Fruit fly (Drosophila melanogaster) whole organism, pupa: ENCODE data around the gene CG44140.
"Not testable (repeated sequence)": the region's sequence is repeated elsewhere in the genome, so short reads cannot be mapped to it uniquely, and the experiment has no call there.

Experiments used
- CG12605 ChIP-seq: fragments of 200-800 bp; sonication (Bioruptor generic); IDR thresholded peaks from 2 replicates; pipeline ENCODE4 v1.3.6; 2022; ENCODE audit warnings: missing biosample characterization, missing genetic modification characterization
- CG4496 ChIP-seq: fragments of 200-800 bp; sonication (Bioruptor generic); IDR thresholded peaks from 3 replicates; pipeline ENCODE4 v1.3.6; 2022; ENCODE audit warnings: missing biosample characterization, missing genetic modification characterization
- EcR ChIP-seq: fragments of 200-800 bp; sonication (Bioruptor generic); optimal IDR thresholded peaks from 3 replicates; lab custom pipeline; 2019; ENCODE audit warnings: missing biosample characterization, missing genetic modification characterization, mild to moderate bottlenecking, moderate library complexity, missing genetic modification reagents

Gene CG44140

DNA sequence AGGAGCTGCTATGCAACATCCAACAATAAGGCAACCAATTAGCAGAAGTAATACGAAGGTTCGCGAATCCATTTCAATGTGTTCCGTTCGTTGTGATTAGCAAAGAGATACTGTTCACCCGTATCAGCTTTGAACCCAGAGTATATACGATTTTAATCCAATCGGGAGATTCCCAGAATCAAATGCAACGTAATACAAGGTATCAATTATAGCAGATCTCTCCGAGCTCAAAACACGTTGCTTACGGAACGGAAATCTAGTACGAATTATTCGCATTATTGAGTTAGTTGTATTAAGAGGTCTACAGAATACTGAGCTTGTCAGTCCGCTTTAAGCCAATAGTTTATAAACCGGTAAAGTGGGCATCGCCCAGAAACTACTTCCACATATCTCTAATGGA lies 34.9 kb downstream of the CG44140 start, which contains the start of gene CG44141:
Gene CG44141 (minus strand): TSS at position 101 of the 400 bp plus-strand sequence.
- TF ChIP-seq CG4496 (GFP tag; lab: Robert Waterston, UW); CG12605 (GFP tag; lab: Robert Waterston, UW); EcR (GFP tag; lab: Kevin White, UChicago): not testable (repeated sequence)
